Fruit fly (Drosophila melanogaster) whole organism, embryonic: ENCODE measurements around the gene Tengl1.

Experiments used
- ATbp ChIP-seq: fragments of 200-800 bp; sonication (Bioruptor generic); optimal IDR thresholded peaks from 2 replicates; lab custom pipeline; 2017; ENCODE audit warnings: missing biosample characterization, mild to moderate bottlenecking, missing genetic modification characterization, missing genetic modification reagents
- Ada2b ChIP-seq: fragments of 200-800 bp; sonication (Bioruptor generic); IDR thresholded peaks from 2 replicates; pipeline ENCODE4 v1.3.6; 2022; ENCODE audit warnings: missing biosample characterization, missing genetic modification characterization
- B-H2 ChIP-seq: fragments of 200-800 bp; sonication (Bioruptor generic); optimal IDR thresholded peaks from 2 replicates; lab custom pipeline; 2018; ENCODE audit warnings: missing biosample characterization, mild to moderate bottlenecking, missing genetic modification characterization
- Bgb ChIP-seq: fragments of 200-800 bp; sonication (Bioruptor generic); IDR thresholded peaks from 2 replicates; pipeline ENCODE4 v1.3.6; 2022; ENCODE audit warnings: missing biosample characterization, missing genetic modification characterization; ENCODE audit not compliant: partially characterized antibody
- CG10959 ChIP-seq: fragments of 200-800 bp; sonication (Bioruptor generic); IDR thresholded peaks from 2 replicates; pipeline ENCODE4 v1.3.6; 2022; ENCODE audit warnings: missing biosample characterization, missing genetic modification characterization
- CG11696 ChIP-seq: fragments of 200-800 bp; sonication (Bioruptor generic); IDR thresholded peaks from 2 replicates; pipeline ENCODE4 v1.3.6; 2022; ENCODE audit warnings: missing biosample characterization, missing genetic modification characterization
- CG12219 ChIP-seq: fragments of 200-800 bp; sonication (Bioruptor generic); optimal IDR thresholded peaks from 3 replicates; lab custom pipeline; 2018; ENCODE audit warnings: missing biosample characterization, mild to moderate bottlenecking, missing genetic modification characterization
- CG12744 ChIP-seq: fragments of 200-800 bp; sonication (Bioruptor generic); optimal IDR thresholded peaks from 2 replicates; lab custom pipeline; 2016; ENCODE audit warnings: missing biosample characterization, missing genetic modification characterization
- CG12942 ChIP-seq: fragments of 200-800 bp; sonication (Bioruptor generic); optimal IDR thresholded peaks from 3 replicates; lab custom pipeline; 2016; ENCODE audit warnings: missing biosample characterization, missing genetic modification characterization
- CG13424 ChIP-seq: fragments of 200-800 bp; sonication (Bioruptor generic); optimal IDR thresholded peaks from 2 replicates; lab custom pipeline; 2019; ENCODE audit warnings: missing biosample characterization, mild to moderate bottlenecking, missing genetic modification characterization, moderate library complexity
- CG16815 ChIP-seq: fragments of 200-800 bp; sonication (Bioruptor generic); optimal IDR thresholded peaks from 3 replicates; lab custom pipeline; 2017; ENCODE audit warnings: missing biosample characterization, mild to moderate bottlenecking, missing genetic modification characterization
- CG17829 ChIP-seq: fragments of 200-800 bp; optimal IDR thresholded peaks from 2 replicates; lab custom pipeline; 2019; ENCODE audit warnings: missing biosample characterization, mild to moderate bottlenecking, missing genetic modification characterization, moderate library complexity
- CG18011 ChIP-seq: fragments of 200-800 bp; sonication (Bioruptor generic); optimal IDR thresholded peaks from 2 replicates; lab custom pipeline; 2017; ENCODE audit warnings: missing biosample characterization, missing genetic modification characterization, mild to moderate bottlenecking, moderate library complexity, missing genotype
- CG2678 ChIP-seq: fragments of 200-800 bp; sonication (Bioruptor generic); optimal IDR thresholded peaks from 3 replicates; lab custom pipeline; 2019; ENCODE audit warnings: missing biosample characterization, mild to moderate bottlenecking, missing genetic modification characterization, moderate library complexity
- CG30431 ChIP-seq: fragments of 200-800 bp; sonication (Bioruptor generic); optimal IDR thresholded peaks from 2 replicates; lab custom pipeline; 2017; ENCODE audit warnings: missing biosample characterization, missing genetic modification characterization
- CG31365 ChIP-seq: fragments of 200-800 bp; sonication (Bioruptor generic); optimal IDR thresholded peaks from 2 replicates; lab custom pipeline; 2018; ENCODE audit warnings: missing biosample characterization, mild to moderate bottlenecking, missing genetic modification characterization
- CG31441 ChIP-seq: fragments of 200-800 bp; sonication (Bioruptor generic); IDR thresholded peaks from 2 replicates; pipeline ENCODE4 v1.3.6; 2022; ENCODE audit warnings: missing biosample characterization, missing genetic modification characterization
- CG4424 ChIP-seq: fragments of 200-800 bp; sonication (Bioruptor generic); optimal IDR thresholded peaks from 3 replicates; lab custom pipeline; 2016; ENCODE audit warnings: missing biosample characterization, missing genetic modification characterization
- CG7271 ChIP-seq: fragments of 200-800 bp; sonication (Bioruptor generic); optimal IDR thresholded peaks from 2 replicates; lab custom pipeline; 2018; ENCODE audit warnings: missing biosample characterization, mild to moderate bottlenecking, missing genetic modification characterization, moderate library complexity
- CG7839 ChIP-seq: fragments of 200-800 bp; sonication (Bioruptor generic); optimal IDR thresholded peaks from 3 replicates; lab custom pipeline; 2018; ENCODE audit warnings: missing biosample characterization, mild to moderate bottlenecking, missing genetic modification characterization, moderate library complexity
- CG7928 ChIP-seq: fragments of 200-800 bp; sonication (Bioruptor generic); optimal IDR thresholded peaks from 2 replicates; lab custom pipeline; 2017; ENCODE audit warnings: missing biosample characterization, mild to moderate bottlenecking, missing genetic modification characterization
- CG8290 ChIP-seq, 3 experiments: fragments of 200-800 bp; sonication (Bioruptor generic); optimal IDR thresholded peaks; 2 replicates each; lab custom pipeline; 2016 to 2019; ENCODE audit warnings: missing biosample characterization in 3 of 3, missing genetic modification characterization in 3 of 3, mild to moderate bottlenecking in 2 of 3, moderate library complexity in 1 of 3
- CG8944 ChIP-seq: fragments of 200-800 bp; sonication (Bioruptor generic); optimal IDR thresholded peaks from 3 replicates; lab custom pipeline; 2016; ENCODE audit warnings: missing biosample characterization, missing genetic modification characterization
- CG9876 ChIP-seq: fragments of 200-800 bp; sonication (Bioruptor generic); optimal IDR thresholded peaks from 2 replicates; lab custom pipeline; 2016; ENCODE audit warnings: missing biosample characterization, missing genetic modification characterization
- Dp ChIP-seq: fragments of 200-800 bp; sonication (Bioruptor generic); optimal IDR thresholded peaks from 2 replicates; lab custom pipeline; 2018; ENCODE audit warnings: missing biosample characterization, mild to moderate bottlenecking, missing genetic modification characterization, moderate library complexity
- Elba2 ChIP-seq: fragments of 200-800 bp; sonication (Bioruptor generic); optimal IDR thresholded peaks from 3 replicates; lab custom pipeline; 2016; ENCODE audit warnings: missing biosample characterization, missing genetic modification characterization
- Ets65A ChIP-seq: fragments of 200-800 bp; sonication (Bioruptor generic); peaks from one replicate; lab custom pipeline; 2016; ENCODE audit warnings: missing biosample characterization, missing genetic modification characterization
- Gug ChIP-seq: fragments of 200-800 bp; sonication (Bioruptor generic); IDR thresholded peaks from 4 replicates; pipeline ENCODE4 v1.3.6; 2022; ENCODE audit warnings: missing biosample characterization, missing genetic modification characterization
- Hr78 ChIP-seq, 2 experiments: fragments of 200-800 bp in 1 of 2; fragments of >200 bp in 1 of 2; sonication (Bioruptor generic) in 1 of 2; optimal IDR thresholded peaks; 2 replicates each; lab custom pipeline; 2017 to 2019; ENCODE audit warnings: missing biosample characterization in 2 of 2, missing genetic modification characterization in 2 of 2, mild to moderate bottlenecking in 1 of 2, moderate library complexity in 1 of 2
- Lhr ChIP-seq: fragments of 200-800 bp; sonication (Bioruptor generic); optimal IDR thresholded peaks from 3 replicates; lab custom pipeline; 2017; ENCODE audit warnings: mild to moderate bottlenecking, missing biosample characterization, missing genetic modification reagents, missing genetic modification characterization
- Mad ChIP-seq: fragments of 200-800 bp; sonication (Bioruptor generic); optimal IDR thresholded peaks from 2 replicates; lab custom pipeline; 2016; ENCODE audit warnings: missing biosample characterization, missing genetic modification characterization
- Rx ChIP-seq: fragments of 200-800 bp; sonication (Bioruptor generic); IDR thresholded peaks from 2 replicates; pipeline ENCODE4 v1.3.6; 2022; ENCODE audit warnings: missing biosample characterization, missing genetic modification characterization
- Sin3A ChIP-seq: fragments of >200 bp; optimal IDR thresholded peaks from 2 replicates; lab custom pipeline; 2018
- Taf1 ChIP-seq: fragments of 200-800 bp; sonication (Bioruptor generic); IDR thresholded peaks from 2 replicates; pipeline ENCODE4 v1.3.6; 2022; ENCODE audit warnings: missing biosample characterization, missing genetic modification characterization
- ash1 ChIP-seq: fragments of 200-800 bp; sonication (Bioruptor generic); optimal IDR thresholded peaks from 2 replicates; lab custom pipeline; 2018; ENCODE audit warnings: missing biosample characterization, mild to moderate bottlenecking, missing genetic modification characterization
- cas ChIP-seq: fragments of 200-800 bp; sonication (Bioruptor generic); IDR thresholded peaks from 2 replicates; pipeline ENCODE4 v1.3.6; 2022; ENCODE audit warnings: missing biosample characterization, missing genetic modification characterization
- danr ChIP-seq: fragments of 200-800 bp; sonication (Bioruptor generic); IDR thresholded peaks from 2 replicates; pipeline ENCODE4 v1.3.6; 2022; ENCODE audit warnings: missing biosample characterization, missing genetic modification characterization
- emc ChIP-seq: fragments of 200-800 bp; sonication (Bioruptor generic); optimal IDR thresholded peaks from 2 replicates; lab custom pipeline; 2016; ENCODE audit warnings: missing biosample characterization, missing genetic modification characterization
- exex ChIP-seq: fragments of 200-800 bp; sonication (Bioruptor generic); optimal IDR thresholded peaks from 4 replicates; lab custom pipeline; 2018; ENCODE audit warnings: missing biosample characterization, mild to moderate bottlenecking, missing genetic modification characterization, moderate library complexity
- fu2 ChIP-seq: fragments of 200-800 bp; sonication (Bioruptor generic); optimal IDR thresholded peaks from 2 replicates; lab custom pipeline; 2016; ENCODE audit warnings: missing biosample characterization, missing genetic modification characterization
- grau ChIP-seq: fragments of 200-800 bp; optimal IDR thresholded peaks from 3 replicates; lab custom pipeline; 2019; ENCODE audit warnings: missing biosample characterization, mild to moderate bottlenecking, missing genetic modification characterization, moderate library complexity
- hb ChIP-seq: fragments of 200-800 bp; sonication (Bioruptor generic); IDR thresholded peaks from 3 replicates; pipeline ENCODE4 v1.3.6; 2022; ENCODE audit warnings: missing biosample characterization, missing genetic modification characterization; ENCODE audit not compliant: partially characterized antibody
- luna ChIP-seq: fragments of 200-800 bp; sonication (Bioruptor generic); optimal IDR thresholded peaks from 2 replicates; lab custom pipeline; 2016; ENCODE audit warnings: missing biosample characterization, missing genetic modification characterization
- nerfin-1 ChIP-seq: fragments of 200-800 bp; sonication (Bioruptor generic); optimal IDR thresholded peaks from 3 replicates; lab custom pipeline; 2019; ENCODE audit warnings: missing biosample characterization, mild to moderate bottlenecking, missing genetic modification characterization, moderate library complexity
- onecut ChIP-seq: fragments of 200-800 bp; sonication (Bioruptor generic); IDR thresholded peaks from 2 replicates; pipeline ENCODE4 v1.3.6; 2022; ENCODE audit warnings: missing biosample characterization, missing genetic modification characterization
- sob ChIP-seq: fragments of 200-800 bp; sonication (Bioruptor generic); IDR thresholded peaks from 2 replicates; pipeline ENCODE4 v1.3.6; 2022; ENCODE audit warnings: missing biosample characterization, missing genetic modification characterization
- tin ChIP-seq: fragments of 200-800 bp; sonication (Bioruptor generic); optimal IDR thresholded peaks from 3 replicates; lab custom pipeline; 2016; ENCODE audit warnings: missing biosample characterization, missing genetic modification characterization
- trh ChIP-seq: fragments of 200-800 bp; sonication (Bioruptor generic); optimal IDR thresholded peaks from 2 replicates; lab custom pipeline; 2016; ENCODE audit warnings: missing biosample characterization, missing genetic modification characterization
- unpg ChIP-seq: fragments of 200-800 bp; sonication (Bioruptor generic); optimal IDR thresholded peaks from 3 replicates; lab custom pipeline; 2018; ENCODE audit warnings: missing biosample characterization, mild to moderate bottlenecking, missing genetic modification characterization, moderate library complexity
- wek ChIP-seq: fragments of 200-800 bp; sonication (Bioruptor generic); optimal IDR thresholded peaks from 3 replicates; lab custom pipeline; 2018; ENCODE audit warnings: missing biosample characterization, mild to moderate bottlenecking, missing genetic modification characterization, moderate library complexity

The Tengl1 gene

dm6 chr2L:2220573-2221332 is 19.6 kb downstream of the Tengl1 start, which contains the start of gene papi (continued):
- no peak for TF ChIP-seq emc (GFP tag; lab: Kevin White, UChicago)
- TF ChIP-seq sob (GFP tag; lab: Robert Waterston, UW) = no peak
- peak; percentile 57 for TF ChIP-seq exex (tag; lab: Kevin White, UChicago)
- no peak for TF ChIP-seq CG13424 (tag; lab: Kevin White, UChicago)
- TF ChIP-seq Mad (GFP tag; lab: Kevin White, UChicago) = no peak
- no peak for TF ChIP-seq CG9876 (GFP tag; lab: Kevin White, UChicago)
- peak; percentile 27 for TF ChIP-seq Dp (GFP tag; lab: Kevin White, UChicago)
- TF ChIP-seq Elba2 (GFP tag; lab: Kevin White, UChicago) = peak; percentile 78
- no peak for TF ChIP-seq CG8290 (GFP tag; optimal IDR thresholded peaks at IDR 0.05; lab: Kevin White, UChicago)
- peak in 1 of 2 experiments; percentile 34 for TF ChIP-seq CG8290 (tag; optimal IDR thresholded peaks at IDR 0.05; lab: Kevin White, UChicago)
- TF ChIP-seq CG2678 (tag; lab: Kevin White, UChicago) = no peak
- TF ChIP-seq CG17829 = peak; percentile 13
- TF ChIP-seq CG31365 (tag; lab: Kevin White, UChicago) = no peak
- no peak for TF ChIP-seq CG12942
- TF ChIP-seq CG11696 (GFP tag; lab: Robert Waterston, UW) = no peak
- TF ChIP-seq CG12219 (GFP tag; lab: Kevin White, UChicago) = no peak
- TF ChIP-seq CG10959 (GFP tag; lab: Robert Waterston, UW) = no peak
- TF ChIP-seq tin = no peak
- no peak for TF ChIP-seq fu2
- no peak for TF ChIP-seq Lhr (GFP tag; lab: Kevin White, UChicago)
- TF ChIP-seq Sin3A (lab: Kevin White, UChicago) = peak; percentile 22
- TF ChIP-seq cas (GFP tag; lab: Robert Waterston, UW) = no peak
- no peak for TF ChIP-seq Rx
- TF ChIP-seq Hr78 (GFP tag; optimal IDR thresholded peaks at IDR 0.05; lab: Kevin White, UChicago) = peak in 1 of 2 experiments; percentile 90
- TF ChIP-seq luna (GFP tag; lab: Kevin White, UChicago) = peak; percentile 22
- no peak for TF ChIP-seq ATbp (GFP tag; lab: Kevin White, UChicago)
- peak; percentile 53 for TF ChIP-seq B-H2 (GFP tag; lab: Kevin White, UChicago)
- TF ChIP-seq CG7271 (tag; lab: Kevin White, UChicago) = no peak
- no peak for TF ChIP-seq CG12744
- peak; percentile 90 for TF ChIP-seq nerfin-1 (tag; lab: Kevin White, UChicago)
- TF ChIP-seq unpg = no peak
- TF ChIP-seq Ets65A (GFP tag; lab: Kevin White, UChicago) = no peak
- TF ChIP-seq Gug (GFP tag; lab: Robert Waterston, UW) = no peak
- no peak for TF ChIP-seq Bgb (GFP tag; lab: Robert Waterston, UW)
- no peak for TF ChIP-seq CG4424 (GFP tag; lab: Kevin White, UChicago)
- no peak for TF ChIP-seq CG8944 (GFP tag; lab: Kevin White, UChicago)
- TF ChIP-seq grau (tag; lab: Kevin White, UChicago) = peak; percentile 3
- TF ChIP-seq Taf1 (GFP tag; lab: Robert Waterston, UW) = no peak
- no peak for TF ChIP-seq Ada2b (GFP tag; lab: Robert Waterston, UW)
- no peak for TF ChIP-seq hb (GFP tag; lab: Robert Waterston, UW)
- no peak for TF ChIP-seq wek (GFP tag; lab: Kevin White, UChicago)
- no peak for TF ChIP-seq ash1 (GFP tag; lab: Kevin White, UChicago)
- TF ChIP-seq CG31441 (GFP tag; lab: Robert Waterston, UW) = no peak
- TF ChIP-seq onecut (GFP tag; lab: Robert Waterston, UW) = no peak
- TF ChIP-seq trh (GFP tag; lab: Kevin White, UChicago) = no peak
- no peak for TF ChIP-seq CG30431 (GFP tag; lab: Kevin White, UChicago)
- no peak for TF ChIP-seq CG7928 (GFP tag; lab: Kevin White, UChicago)
- TF ChIP-seq CG7839 (tag; lab: Kevin White, UChicago) = no peak
- TF ChIP-seq CG16815 (GFP tag; lab: Kevin White, UChicago) = no peak
- no peak for TF ChIP-seq CG18011 (GFP tag; lab: Kevin White, UChicago)
- no peak for TF ChIP-seq danr
